Fruit fly (Drosophila melanogaster) whole organism, embryonic: ENCODE measurements around the gene CG4955.

Experiments used
- Awh ChIP-seq: fragments of 200-800 bp; sonication (Bioruptor generic); IDR thresholded peaks from 2 replicates; pipeline ENCODE4, ENCODE4 v1.3.6; 2022; ENCODE audit warnings: missing biosample characterization, missing genetic modification characterization
- B-H2 ChIP-seq: fragments of 200-800 bp; sonication (Bioruptor generic); optimal IDR thresholded peaks from 2 replicates; lab custom pipeline; 2018; ENCODE audit warnings: missing biosample characterization, mild to moderate bottlenecking, missing genetic modification characterization
- BtbVII ChIP-seq: fragments of 200-800 bp; sonication (Bioruptor generic); optimal IDR thresholded peaks from 3 replicates; lab custom pipeline; 2017; ENCODE audit warnings: missing biosample characterization, mild to moderate bottlenecking, missing genetic modification characterization
- Bteb2 ChIP-seq: fragments of 200-800 bp; sonication (Bioruptor generic); optimal IDR thresholded peaks from 2 replicates; lab custom pipeline; 2016; ENCODE audit warnings: missing biosample characterization, missing genetic modification characterization
- CG10267 ChIP-seq: fragments of 200-800 bp; sonication (Bioruptor generic); optimal IDR thresholded peaks from 2 replicates; lab custom pipeline; 2018; ENCODE audit warnings: missing biosample characterization, mild to moderate bottlenecking, missing genetic modification characterization, moderate library complexity
- CG10431 ChIP-seq: fragments of 200-800 bp; sonication (Bioruptor generic); optimal IDR thresholded peaks from 3 replicates; lab custom pipeline; 2018; ENCODE audit warnings: missing biosample characterization, mild to moderate bottlenecking, missing genetic modification characterization
- CG11695 ChIP-seq: fragments of 200-800 bp; sonication (Bioruptor generic); IDR thresholded peaks from 3 replicates; pipeline ENCODE4 v1.3.6; 2022; ENCODE audit warnings: missing biosample characterization, missing genetic modification characterization
- CG12299 ChIP-seq: fragments of 200-800 bp; sonication (Bioruptor generic); optimal IDR thresholded peaks from 2 replicates; lab custom pipeline; 2018; ENCODE audit warnings: missing biosample characterization, mild to moderate bottlenecking, missing genetic modification characterization
- CG15269 ChIP-seq: fragments of 200-800 bp; sonication (Bioruptor generic); optimal IDR thresholded peaks from 2 replicates; lab custom pipeline; 2018; ENCODE audit warnings: missing biosample characterization, mild to moderate bottlenecking, missing genetic modification characterization, moderate library complexity
- CG15479 ChIP-seq: fragments of 200-800 bp; sonication (Bioruptor generic); optimal IDR thresholded peaks from 3 replicates; lab custom pipeline; 2019; ENCODE audit warnings: missing biosample characterization, mild to moderate bottlenecking, missing genetic modification characterization, moderate library complexity
- CG2678 ChIP-seq: fragments of 200-800 bp; sonication (Bioruptor generic); optimal IDR thresholded peaks from 3 replicates; lab custom pipeline; 2019; ENCODE audit warnings: missing biosample characterization, mild to moderate bottlenecking, missing genetic modification characterization, moderate library complexity
- CG31441 ChIP-seq: fragments of 200-800 bp; sonication (Bioruptor generic); IDR thresholded peaks from 2 replicates; pipeline ENCODE4 v1.3.6; 2022; ENCODE audit warnings: missing biosample characterization, missing genetic modification characterization
- CG4820 ChIP-seq: fragments of 200-800 bp; sonication (Bioruptor generic); optimal IDR thresholded peaks from 3 replicates; lab custom pipeline; 2016; ENCODE audit warnings: missing biosample characterization, missing genetic modification characterization
- CG8944 ChIP-seq: fragments of 200-800 bp; sonication (Bioruptor generic); optimal IDR thresholded peaks from 3 replicates; lab custom pipeline; 2016; ENCODE audit warnings: missing biosample characterization, missing genetic modification characterization
- CG9876 ChIP-seq: fragments of 200-800 bp; sonication (Bioruptor generic); optimal IDR thresholded peaks from 2 replicates; lab custom pipeline; 2016; ENCODE audit warnings: missing biosample characterization, missing genetic modification characterization
- Chrac-16 ChIP-seq: fragments of 200-800 bp; sonication (Bioruptor generic); optimal IDR thresholded peaks from 3 replicates; lab custom pipeline; 2016; ENCODE audit warnings: missing biosample characterization, missing genetic modification characterization
- D19B ChIP-seq: fragments of 200-800 bp; sonication (Bioruptor generic); optimal IDR thresholded peaks from 2 replicates; lab custom pipeline; 2017; ENCODE audit warnings: missing biosample characterization, mild to moderate bottlenecking, missing genetic modification characterization
- Dek ChIP-seq: fragments of 200-800 bp; sonication (Bioruptor generic); optimal IDR thresholded peaks from 3 replicates; lab custom pipeline; 2019; ENCODE audit warnings: missing biosample characterization, mild to moderate bottlenecking, missing genetic modification characterization, moderate library complexity
- Dip3 ChIP-seq: fragments of 200-800 bp; sonication (Bioruptor generic); optimal IDR thresholded peaks from 3 replicates; lab custom pipeline; 2016; ENCODE audit warnings: missing biosample characterization, missing genetic modification characterization
- Fer2 ChIP-seq: fragments of 200-800 bp; sonication (Bioruptor generic); optimal IDR thresholded peaks from 2 replicates; lab custom pipeline; 2018; ENCODE audit warnings: missing biosample characterization, mild to moderate bottlenecking, missing genetic modification characterization, moderate library complexity
- Lim3 ChIP-seq: fragments of 200-800 bp; sonication (Bioruptor generic); IDR thresholded peaks from 2 replicates; pipeline ENCODE4 v1.3.6; 2022; ENCODE audit warnings: missing biosample characterization, missing genetic modification characterization
- Max ChIP-seq: fragments of 200-800 bp; sonication (Bioruptor generic); optimal IDR thresholded peaks from 2 replicates; lab custom pipeline; 2016; ENCODE audit warnings: missing biosample characterization, mild to moderate bottlenecking, missing genetic modification characterization
- Nf-YB ChIP-seq: fragments of 200-800 bp; sonication (Bioruptor generic); optimal IDR thresholded peaks from 3 replicates; lab custom pipeline; 2019; ENCODE audit warnings: missing biosample characterization, mild to moderate bottlenecking, missing genetic modification characterization, moderate library complexity
- Oaz ChIP-seq: fragments of 200-800 bp; sonication (Bioruptor generic); IDR thresholded peaks from 2 replicates; pipeline ENCODE4 v1.3.6; 2022; ENCODE audit warnings: missing biosample characterization, missing genetic modification characterization
- Poxn ChIP-seq: fragments of 200-800 bp; sonication (Bioruptor generic); IDR thresholded peaks from 2 replicates; pipeline ENCODE4 v1.3.6; 2022; ENCODE audit warnings: missing biosample characterization, missing genetic modification characterization
- Spps ChIP-seq: fragments of 200-800 bp; sonication (Bioruptor generic); optimal IDR thresholded peaks from 2 replicates; lab custom pipeline; 2018; ENCODE audit warnings: missing biosample characterization, mild to moderate bottlenecking, missing genetic modification characterization
- Sry-δ ChIP-seq: fragments of 200-800 bp; sonication (Bioruptor generic); optimal IDR thresholded peaks from 2 replicates; lab custom pipeline; 2016; ENCODE audit warnings: missing biosample characterization, missing genetic modification characterization
- Usf ChIP-seq: fragments of 200-800 bp; sonication (Bioruptor generic); optimal IDR thresholded peaks from 2 replicates; lab custom pipeline; 2017; ENCODE audit warnings: missing genotype, missing biosample characterization, missing genetic modification characterization
- YL-1 ChIP-seq: fragments of 200-800 bp; sonication (Bioruptor generic); optimal IDR thresholded peaks from 3 replicates; lab custom pipeline; 2017; ENCODE audit warnings: missing biosample characterization, mild to moderate bottlenecking, missing genetic modification characterization
- bab2 ChIP-seq: fragments of 200-800 bp; sonication (Bioruptor generic); optimal IDR thresholded peaks from 2 replicates; lab custom pipeline; 2016; ENCODE audit warnings: missing biosample characterization, missing genetic modification characterization
- bigmax ChIP-seq: fragments of 200-800 bp; sonication (Bioruptor generic); optimal IDR thresholded peaks from 2 replicates; lab custom pipeline; 2018; ENCODE audit warnings: missing biosample characterization, mild to moderate bottlenecking, missing genetic modification characterization
- croc ChIP-seq: fragments of 200-800 bp; sonication (Bioruptor generic); conservative IDR thresholded peaks from 3 replicates; pipeline ENCODE4 v1.3.6; 2022; ENCODE audit warnings: missing biosample characterization, missing genetic modification characterization
- dan ChIP-seq: fragments of 200-800 bp; sonication (Bioruptor generic); IDR thresholded peaks from 2 replicates; pipeline ENCODE4 v1.3.6; 2022; ENCODE audit warnings: missing biosample characterization, missing genetic modification characterization
- dpn ChIP-seq, 2 experiments: fragments of 200-800 bp; sonication (Bioruptor generic); optimal IDR thresholded peaks; 3 replicates each; lab custom pipeline; 2016; ENCODE audit warnings: missing biosample characterization in 2 of 2, missing genetic modification characterization in 2 of 2
- fu2 ChIP-seq: fragments of 200-800 bp; sonication (Bioruptor generic); optimal IDR thresholded peaks from 2 replicates; lab custom pipeline; 2016; ENCODE audit warnings: missing biosample characterization, missing genetic modification characterization
- gcm ChIP-seq: fragments of 200-800 bp; sonication (Bioruptor generic); optimal IDR thresholded peaks from 2 replicates; lab custom pipeline; 2019; ENCODE audit warnings: missing biosample characterization, mild to moderate bottlenecking, missing genetic modification characterization, moderate library complexity
- gsb ChIP-seq: fragments of 200-800 bp; sonication (Bioruptor generic); IDR thresholded peaks from 2 replicates; pipeline ENCODE4 v1.3.6; 2022; ENCODE audit warnings: missing biosample characterization, missing genetic modification characterization
- ind ChIP-seq: fragments of 200-800 bp; sonication (Bioruptor generic); optimal IDR thresholded peaks from 3 replicates; lab custom pipeline; 2016; ENCODE audit warnings: missing biosample characterization, missing genetic modification characterization
- insv ChIP-seq, 2 experiments: fragments of 200-800 bp; sonication (Bioruptor generic); optimal IDR thresholded peaks; 3 replicates each; lab custom pipeline; 2016 to 2018; ENCODE audit warnings: missing biosample characterization in 2 of 2, missing genetic modification characterization in 2 of 2
- inv ChIP-seq: fragments of 200-800 bp; sonication (Bioruptor generic); IDR thresholded peaks from 2 replicates; pipeline ENCODE4 v1.3.6; 2022; ENCODE audit warnings: missing biosample characterization, missing genetic modification characterization; ENCODE audit not compliant: partially characterized antibody
- jing ChIP-seq: fragments of 200-800 bp; sonication (Bioruptor generic); optimal IDR thresholded peaks from 2 replicates; lab custom pipeline; 2018; ENCODE audit warnings: missing biosample characterization, mild to moderate bottlenecking, missing genetic modification characterization
- lab ChIP-seq: fragments of 200-800 bp; sonication (Bioruptor generic); optimal IDR thresholded peaks from 3 replicates; lab custom pipeline; 2017; ENCODE audit warnings: missing biosample characterization, missing genetic modification characterization, mild to moderate bottlenecking, moderate library complexity, missing genetic modification reagents
- maf-S ChIP-seq: fragments of 200-800 bp; sonication (Bioruptor generic); optimal IDR thresholded peaks from 2 replicates; lab custom pipeline; 2016; ENCODE audit warnings: missing biosample characterization, missing genetic modification characterization
- mam ChIP-seq: fragments of 200-800 bp; sonication (Bioruptor generic); optimal IDR thresholded peaks from 3 replicates; lab custom pipeline; 2016; ENCODE audit warnings: missing biosample characterization, missing genetic modification characterization
- rib ChIP-seq: fragments of 200-800 bp; sonication (Bioruptor generic); IDR thresholded peaks from 2 replicates; pipeline ENCODE4 v1.3.6; 2022; ENCODE audit warnings: missing biosample characterization, missing genetic modification characterization
- schlank ChIP-seq: fragments of 200-800 bp; sonication (Bioruptor generic); optimal IDR thresholded peaks from 2 replicates; lab custom pipeline; 2018; ENCODE audit warnings: missing biosample characterization, mild to moderate bottlenecking, missing genetic modification characterization
- stwl ChIP-seq: fragments of 200-800 bp; sonication (Bioruptor generic); optimal IDR thresholded peaks from 3 replicates; lab custom pipeline; 2018; ENCODE audit warnings: missing biosample characterization, mild to moderate bottlenecking, missing genetic modification characterization, moderate library complexity
- tin ChIP-seq: fragments of 200-800 bp; sonication (Bioruptor generic); optimal IDR thresholded peaks from 3 replicates; lab custom pipeline; 2016; ENCODE audit warnings: missing biosample characterization, missing genetic modification characterization
- tna ChIP-seq: fragments of 200-800 bp; sonication (Bioruptor generic); IDR thresholded peaks from 2 replicates; pipeline ENCODE4 v1.3.6; 2022; ENCODE audit warnings: missing biosample characterization, missing genetic modification characterization; ENCODE audit not compliant: partially characterized antibody

The CG4955 gene

DNA sequence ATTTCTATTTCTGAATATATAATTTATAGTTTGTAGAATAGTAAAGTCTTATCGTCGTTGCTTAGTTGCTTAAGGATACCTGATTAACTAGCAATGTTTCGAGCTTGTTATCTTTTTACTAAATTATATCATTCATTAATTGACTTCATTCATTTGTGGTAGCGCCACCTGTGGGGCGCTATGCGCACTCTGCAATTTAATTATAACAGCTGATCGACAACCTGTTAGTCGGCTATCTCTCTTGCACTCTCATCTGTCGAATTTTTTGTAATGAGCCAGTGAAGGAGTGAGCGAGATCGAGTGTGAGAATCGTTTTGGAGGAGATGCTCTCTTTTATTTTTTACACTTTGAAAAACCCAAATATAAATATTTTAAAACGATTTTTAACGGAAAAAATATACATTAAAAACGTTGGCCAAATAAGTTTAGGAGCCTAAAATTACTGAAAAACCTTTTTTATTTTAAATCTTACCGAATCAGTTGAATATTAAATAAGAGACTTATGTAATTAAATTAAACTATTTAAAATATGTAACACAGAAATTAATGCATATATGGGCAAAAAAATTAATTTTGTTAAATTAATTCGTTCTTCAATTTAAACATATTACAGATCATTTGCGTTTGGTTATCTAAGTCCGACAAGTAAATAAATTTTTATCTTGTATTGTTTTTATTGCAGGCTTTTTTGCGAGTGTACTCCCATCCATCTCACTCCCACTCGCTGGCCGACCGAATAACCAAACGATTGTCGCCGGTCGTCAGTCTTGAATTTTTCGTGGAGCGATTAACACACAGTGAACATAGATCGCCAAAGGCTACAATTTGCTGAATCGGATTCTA, 10.0 kb downstream of the CG4955 start, which contains the start of the genes CG16700 and CG4991:
Gene CG16700, plus strand, starts transcription at position 793 of the 843 bp plus-strand sequence.
Gene CG4991, plus strand, starts transcription at position 793 of the 843 bp plus-strand sequence.
- TF ChIP-seq dan: no peak
- no peak for TF ChIP-seq tna (GFP tag; lab: Robert Waterston, UW)
- TF ChIP-seq Dip3 (GFP tag; lab: Kevin White, UChicago): no peak
- TF ChIP-seq CG10431 (GFP tag; lab: Kevin White, UChicago): no peak
- TF ChIP-seq ind: peak; percentile 50
- peak; percentile 72 for TF ChIP-seq Nf-YB (GFP tag; lab: Kevin White, UChicago)
- TF ChIP-seq Usf (GFP tag; lab: Kevin White, UChicago): peak; percentile 81
- peak in 1 of 2 experiments; percentile 20 for TF ChIP-seq insv (GFP tag; optimal IDR thresholded peaks at IDR 0.05; lab: Kevin White, UChicago)
- peak; percentile 83 for TF ChIP-seq Dek
- peak; percentile 94 for TF ChIP-seq CG2678 (tag; lab: Kevin White, UChicago)
- peak; percentile 66 for TF ChIP-seq D19B (GFP tag; lab: Kevin White, UChicago)
- peak; percentile 43 for TF ChIP-seq bab2
- TF ChIP-seq CG4820 (GFP tag; lab: Kevin White, UChicago): peak; percentile 68
- TF ChIP-seq stwl: no peak
- peak; percentile 65 for TF ChIP-seq croc (GFP tag; lab: Robert Waterston, UW)
- TF ChIP-seq B-H2: no peak
- TF ChIP-seq Oaz: peak; percentile 43; the same call in 1 of the 2 replicates
- peak; percentile 70 for TF ChIP-seq tin
- TF ChIP-seq rib (GFP tag; lab: Robert Waterston, UW): 0 out of 2 replicates have a peak, but pooled peaks have one; percentile 46
- no peak for TF ChIP-seq CG8944 (GFP tag; lab: Kevin White, UChicago)
- TF ChIP-seq maf-S (GFP tag; lab: Kevin White, UChicago): no peak
- 0 out of 2 replicates have a peak, but pooled peaks have one; percentile 42 for TF ChIP-seq gsb (GFP tag; lab: Robert Waterston, UW)
- peak; percentile 79 for TF ChIP-seq CG10267
- TF ChIP-seq CG12299: peak; percentile 63
- TF ChIP-seq CG11695 (GFP tag; lab: Robert Waterston, UW): peak; percentile 74
- TF ChIP-seq CG15479 (GFP tag; lab: Kevin White, UChicago): peak; percentile 34
- TF ChIP-seq mam (GFP tag; lab: Kevin White, UChicago): peak; percentile 44
- TF ChIP-seq CG15269: peak; percentile 85
- no peak for TF ChIP-seq fu2
- no peak for TF ChIP-seq Awh (GFP tag; lab: Robert Waterston, UW)
- peak; percentile 84 for TF ChIP-seq BtbVII
- TF ChIP-seq Poxn (GFP tag; lab: Robert Waterston, UW): no peak
- TF ChIP-seq CG9876 (GFP tag; lab: Kevin White, UChicago): no peak
- TF ChIP-seq inv (GFP tag; lab: Robert Waterston, UW): no peak
- TF ChIP-seq Chrac-16: peak; percentile 58
- no peak for TF ChIP-seq Sry-δ (GFP tag; lab: Kevin White, UChicago)
- peak; percentile 18 for TF ChIP-seq Bteb2
- TF ChIP-seq Fer2 (tag; lab: Kevin White, UChicago): peak; percentile 45
- peak; percentile 91 for TF ChIP-seq CG31441
- no peak for TF ChIP-seq bigmax (GFP tag; lab: Kevin White, UChicago)
- no peak for TF ChIP-seq Lim3 (GFP tag; lab: Robert Waterston, UW)
- TF ChIP-seq lab (GFP tag; lab: Kevin White, UChicago): peak; percentile 82
- peak; percentile 5 to 69 for TF ChIP-seq dpn (GFP tag; optimal IDR thresholded peaks at IDR 0.05; lab: Kevin White, UChicago)
- TF ChIP-seq Spps (tag; lab: Kevin White, UChicago): peak; percentile 48
- TF ChIP-seq schlank: no peak
- no peak for TF ChIP-seq Max (GFP tag; lab: Kevin White, UChicago)
- peak; percentile 20 for TF ChIP-seq YL-1 (GFP tag; lab: Kevin White, UChicago)
- TF ChIP-seq gcm (GFP tag; lab: Kevin White, UChicago): peak; percentile 64
- no peak for TF ChIP-seq jing (GFP tag; lab: Kevin White, UChicago)
